Fruit fly (Drosophila melanogaster): ENCODE data around the gene naz.
A peak's percentile ranks its signal among the peaks of the same experiment; 100 is the strongest.

The naz gene

dm6 chr3R:18365978-18366643, 37.4 kb upstream of the naz start, which contains the start of the genes WRNexo and Nup43 (continued):
- TF ChIP-seq CG4820 (GFP tag; optimal IDR thresholded peaks at IDR 0.05) (peak; percentile 9), zfh1 (GFP tag; IDR thresholded peaks at IDR 0.05) (peak; percentile 54; the same call in 2 of the 3 replicates), CG14441 (GFP tag; IDR thresholded peaks at IDR 0.05) (peak; percentile 21; the same call in 1 of the 2 replicates), Camta (GFP tag; optimal IDR thresholded peaks at IDR 0.05) (peak; percentile 3), CG10147 (GFP tag; optimal IDR thresholded peaks at IDR 0.05) (no peak), NC2α (GFP tag; optimal IDR thresholded peaks at IDR 0.05) (peak; percentile 4), sens (GFP tag) (peak; percentile 90), onecut (GFP tag; IDR thresholded peaks at IDR 0.05) (no peak), bab2 (GFP tag; optimal IDR thresholded peaks at IDR 0.05) (peak; percentile 32), CG4424 (GFP tag; optimal IDR thresholded peaks at IDR 0.05) (peak; percentile 49), jigr1 (GFP tag; IDR thresholded peaks at IDR 0.05) (no peak), CG31365 (tag; optimal IDR thresholded peaks at IDR 0.05) (no peak), HLH54F (GFP tag; optimal IDR thresholded peaks at IDR 0.05) (peak; percentile 21), CG30403 (GFP tag; optimal IDR thresholded peaks at IDR 0.05) (peak; percentile 61), H15 (GFP tag; IDR thresholded peaks at IDR 0.05) (0 out of 3 replicates have a peak, but pooled peaks have one; percentile 31), emc (GFP tag; optimal IDR thresholded peaks at IDR 0.05) (no peak)

- TF ChIP-seq Rfx (GFP tag; IDR thresholded peaks at IDR 0.05) (peak; percentile 37; the same call in 1 of the 2 replicates), Hmr (GFP tag; optimal IDR thresholded peaks at IDR 0.05) (no peak), ewg (GFP tag; optimal IDR thresholded peaks at IDR 0.05) (peak; percentile 24)
Observed at dm6 chr3R:18361694-18362093, 33.0 kb upstream of the naz start, which contains the start of gene hmw. hmw (plus strand) TSS chr3R:18361994.

dm6 chr3R:18360630-18361260, 32.0 kb upstream of the naz start, which contains the start of gene CG15803:
CG15803 (minus strand) TSS chr3R:18360728.
- 0 out of 4 replicates have a peak, but pooled peaks have one; percentile 17 for TF ChIP-seq Dll (GFP tag; IDR thresholded peaks at IDR 0.05; ENCODE audit: partially characterized antibody)
- peak; percentile 72 for TF ChIP-seq CG12769 (tag; optimal IDR thresholded peaks at IDR 0.05)
- peak; percentile 6 for TF ChIP-seq Fer1 (GFP tag; optimal IDR thresholded peaks at IDR 0.05)
- TF ChIP-seq sna (GFP tag; IDR thresholded peaks at IDR 0.05; ENCODE audit: partially characterized antibody): 0 out of 2 replicates have a peak, but pooled peaks have one; percentile 24
- TF ChIP-seq CkIIα-i1 (GFP tag; IDR thresholded peaks at IDR 0.05): no peak
- TF ChIP-seq B-H1 (GFP tag; IDR thresholded peaks at IDR 0.05): no peak
- peak; percentile 78 for TF ChIP-seq Deaf1 (tag; optimal IDR thresholded peaks at IDR 0.05)
- TF ChIP-seq sisA (GFP tag; IDR thresholded peaks at IDR 0.05): 0 out of 2 replicates have a peak, but pooled peaks have one; percentile 20
- TF ChIP-seq ewg (GFP tag; optimal IDR thresholded peaks at IDR 0.05): peak; percentile 89
- TF ChIP-seq esg (GFP tag; conservative IDR thresholded peaks at IDR 0.05): no peak
- TF ChIP-seq chinmo (GFP tag; IDR thresholded peaks at IDR 0.05; ENCODE audit: partially characterized antibody): peak; percentile 51; the same call in 1 of the 4 replicates
- TF ChIP-seq unc-4 (GFP tag; IDR thresholded peaks at IDR 0.05; ENCODE audit: partially characterized antibody): 0 out of 2 replicates have a peak, but pooled peaks have one; percentile 15
- TF ChIP-seq Lhr (GFP tag; optimal IDR thresholded peaks at IDR 0.05): no peak
- TF ChIP-seq seq (GFP tag; IDR thresholded peaks at IDR 0.05): peak; percentile 10; the same call in 1 of the 2 replicates
- no peak for TF ChIP-seq CG1603 (tag; optimal IDR thresholded peaks at IDR 0.05)
- TF ChIP-seq Hmr (GFP tag; optimal IDR thresholded peaks at IDR 0.05): peak; percentile 25
- 0 out of 2 replicates have a peak, but pooled peaks have one; percentile 5 for TF ChIP-seq MBD-R2 (GFP tag; IDR thresholded peaks at IDR 0.05)
- TF ChIP-seq CG17829 (tag; optimal IDR thresholded peaks at IDR 0.05): no peak
- 0 out of 2 replicates have a peak, but pooled peaks have one; percentile 8 for TF ChIP-seq toy (GFP tag; IDR thresholded peaks at IDR 0.05)
- no peak for TF ChIP-seq CG11085 (GFP tag; IDR thresholded peaks at IDR 0.05)
- TF ChIP-seq abd-A (tag; optimal IDR thresholded peaks at IDR 0.05): peak; percentile 76
- TF ChIP-seq Med (GFP tag): peak; percentile 67
- TF ChIP-seq CG12391 (tag; optimal IDR thresholded peaks at IDR 0.05): peak; percentile 5
- TF ChIP-seq Ets65A (GFP tag): peak; percentile 36
- peak; percentile 43 to 67 for TF ChIP-seq Trl (optimal IDR thresholded peaks at IDR 0.05)
- TF ChIP-seq Trl (GFP tag; optimal IDR thresholded peaks at IDR 0.05): no peak
- 0 out of 3 replicates have a peak, but pooled peaks have one; percentile 38 for TF ChIP-seq CG34422 (GFP tag; IDR thresholded peaks at IDR 0.05)
- peak; percentile 5; the same call in 1 of the 2 replicates for TF ChIP-seq lmd (GFP tag; IDR thresholded peaks at IDR 0.05)
- no peak for TF ChIP-seq Oli (tag; optimal IDR thresholded peaks at IDR 0.05)

All from whole organism, embryonic.